Worm (Caenorhabditis elegans): Measurements from ENCODE around the gene ZK1248.15.

Gene ZK1248.15

ce11 chrII:5790313-5790773 lies 48.0 kb downstream of the ZK1248.15 start, which contains the start of gene lect-2:
Gene lect-2, plus strand, starts transcription at chrII:5790723.
- TF ChIP-seq B0310.2 (tag; optimal IDR thresholded peaks at IDR 0.05) (no peak), tbx-37 (GFP tag; conservative IDR thresholded peaks at IDR 0.05) (no peak), F13C5.2 (tag; optimal IDR thresholded peaks at IDR 0.05) (no peak), tbx-11 (GFP tag; IDR thresholded peaks at IDR 0.05) (no peak), hnd-1 (tag; optimal IDR thresholded peaks at IDR 0.05) (no peak), aly-1 (tag; optimal IDR thresholded peaks at IDR 0.05) (no peak), hmg-4 (GFP tag; optimal IDR thresholded peaks at IDR 0.05) (no peak), ceh-13 (GFP tag; optimal IDR thresholded peaks at IDR 0.05) (no peak), ets-7 (tag; optimal IDR thresholded peaks at IDR 0.05) (no peak)

ce11 chrII:5788815-5789214 lies 49.5 kb downstream of the ZK1248.15 start, which contains the start of gene K05F1.13:
Gene K05F1.13, plus strand, starts transcription at chrII:5789115.
- TF ChIP-seq ets-7 (tag; optimal IDR thresholded peaks at IDR 0.05): no peak
- TF ChIP-seq hmbx-1 (tag; optimal IDR thresholded peaks at IDR 0.05): no peak
- TF ChIP-seq scrt-1 (GFP tag; IDR thresholded peaks at IDR 0.05): no peak
- TF ChIP-seq hmg-4 (GFP tag; optimal IDR thresholded peaks at IDR 0.05): no peak
- TF ChIP-seq pes-1 (GFP tag; IDR thresholded peaks at IDR 0.05): no peak
- no peak for TF ChIP-seq sea-1 (GFP tag; conservative IDR thresholded peaks at IDR 0.05)
- no peak for TF ChIP-seq flt-1 (GFP tag; IDR thresholded peaks at IDR 0.05)
- no peak for TF ChIP-seq B0310.2 (tag; optimal IDR thresholded peaks at IDR 0.05)
- TF ChIP-seq hnd-1 (tag; optimal IDR thresholded peaks at IDR 0.05): no peak

All from whole organism, early embryonic.